Worm (Caenorhabditis elegans) whole organism, L2 larva: ENCODE data around the gene rpl-5.

ENCODE experiments used
- F13H6.1 ChIP-seq: sonication (generic microtip); optimal IDR thresholded peaks from 2 replicates; lab custom pipeline; 2016; ENCODE audit warnings: missing genetic modification characterization, missing compliant biosample characterization
- R02D3.7 ChIP-seq: fragments of 150-350 bp; optimal IDR thresholded peaks from 2 replicates; lab custom pipeline; 2014; ENCODE audit warnings: missing biosample characterization, missing genetic modification characterization
- Y55F3AM.14 ChIP-seq: fragments of 200-800 bp; sonication (Bioruptor generic); optimal IDR thresholded peaks from 2 replicates; lab custom pipeline; 2018; ENCODE audit warnings: mild to moderate bottlenecking, missing genetic modification characterization, missing compliant biosample characterization
- alr-1 ChIP-seq: fragments of 150-350 bp; optimal IDR thresholded peaks from 2 replicates; lab custom pipeline; 2014; ENCODE audit warnings: missing biosample characterization, missing genetic modification characterization
- aly-2 ChIP-seq: fragments of 150-350 bp; optimal IDR thresholded peaks from 2 replicates; lab custom pipeline; 2014; ENCODE audit warnings: missing biosample characterization, missing genetic modification characterization
- ama-1 ChIP-seq: fragments of 150-350 bp; optimal IDR thresholded peaks from 2 replicates; lab custom pipeline; 2018; ENCODE audit warnings: inconsistent platforms
- blmp-1 ChIP-seq: sonication (generic microtip); optimal IDR thresholded peaks from 2 replicates; lab custom pipeline; 2017; ENCODE audit warnings: missing genetic modification characterization, mild to moderate bottlenecking, missing compliant biosample characterization, antibody characterized with exemption, moderate library complexity; ENCODE audit not compliant: insufficient read depth
- ceh-16 ChIP-seq: fragments of 150-350 bp; optimal IDR thresholded peaks from 2 replicates; lab custom pipeline; 2014; ENCODE audit warnings: missing biosample characterization, missing genetic modification characterization
- ceh-82 ChIP-seq: fragments of 150-350 bp; optimal IDR thresholded peaks from 2 replicates; lab custom pipeline; 2014; ENCODE audit warnings: missing biosample characterization, missing genetic modification characterization
- crh-2 ChIP-seq: sonication (generic microtip); optimal IDR thresholded peaks from 2 replicates; lab custom pipeline; 2017; ENCODE audit warnings: missing biosample characterization, missing genetic modification characterization
- dmd-4 ChIP-seq: sonication (generic microtip); optimal IDR thresholded peaks from 2 replicates; lab custom pipeline; 2017; ENCODE audit warnings: missing biosample characterization, missing genetic modification characterization
- egl-27 ChIP-seq: sonication (generic microtip); optimal IDR thresholded peaks from 3 replicates; lab custom pipeline; 2017; ENCODE audit warnings: missing biosample characterization, missing genetic modification reagents, missing genetic modification characterization
- elt-3 ChIP-seq: sonication (generic microtip); optimal IDR thresholded peaks from 2 replicates; lab custom pipeline; 2017; ENCODE audit warnings: missing biosample characterization, missing genetic modification characterization
- gmeb-1 ChIP-seq: fragments of 150-350 bp; optimal IDR thresholded peaks from 2 replicates; lab custom pipeline; 2014; ENCODE audit warnings: missing biosample characterization, missing genetic modification characterization
- lin-11 ChIP-seq: fragments of 150-350 bp; sonication (generic microtip); optimal IDR thresholded peaks from 2 replicates; lab custom pipeline; 2014; ENCODE audit warnings: missing biosample characterization, missing genetic modification characterization, inconsistent platforms, mixed read lengths
- lin-39 ChIP-seq: fragments of 150-350 bp; optimal IDR thresholded peaks from 2 replicates; lab custom pipeline; 2014; ENCODE audit warnings: missing biosample characterization, missing genetic modification reagents, missing genetic modification characterization
- lsy-2 ChIP-seq, 2 experiments: fragments of 150-350 bp in 1 of 2; sonication (generic microtip) in 1 of 2; optimal IDR thresholded peaks; 2 replicates each; lab custom pipeline; 2014 to 2017; ENCODE audit warnings: missing biosample characterization in 2 of 2, missing genetic modification characterization in 2 of 2
- mbf-1 ChIP-seq: sonication (generic microtip); optimal IDR thresholded peaks from 2 replicates; lab custom pipeline; 2017; ENCODE audit warnings: missing biosample characterization, missing genetic modification characterization
- nhr-10 ChIP-seq: sonication (generic microtip); optimal IDR thresholded peaks from 2 replicates; lab custom pipeline; 2017; ENCODE audit warnings: missing biosample characterization, missing genetic modification characterization
- nhr-12 ChIP-seq: fragments of 150-350 bp; optimal IDR thresholded peaks from 2 replicates; lab custom pipeline; 2014; ENCODE audit warnings: missing biosample characterization, missing genetic modification characterization
- nhr-129 ChIP-seq: fragments of 150-350 bp; optimal IDR thresholded peaks from 2 replicates; lab custom pipeline; 2014; ENCODE audit warnings: missing biosample characterization, missing genetic modification characterization
- nhr-21 ChIP-seq: fragments of 150-350 bp; optimal IDR thresholded peaks from 2 replicates; lab custom pipeline; 2014; ENCODE audit warnings: missing biosample characterization, missing genetic modification characterization
- nhr-23 ChIP-seq: fragments of 150-350 bp; optimal IDR thresholded peaks from 2 replicates; lab custom pipeline; 2014; ENCODE audit warnings: missing biosample characterization, missing genetic modification reagents, missing genetic modification characterization
- nhr-237 ChIP-seq: fragments of 150-350 bp; optimal IDR thresholded peaks from 2 replicates; lab custom pipeline; 2014; ENCODE audit warnings: missing biosample characterization, missing genetic modification characterization
- nhr-25 ChIP-seq: fragments of 150-350 bp; sonication (generic microtip); optimal IDR thresholded peaks from 3 replicates; lab custom pipeline; 2014; ENCODE audit warnings: missing biosample characterization, missing genetic modification characterization
- nhr-6 ChIP-seq: fragments of 150-350 bp; optimal IDR thresholded peaks from 2 replicates; lab custom pipeline; 2014; ENCODE audit warnings: missing biosample characterization, missing genetic modification characterization
- nhr-77 ChIP-seq: fragments of 150-350 bp; optimal IDR thresholded peaks from 2 replicates; lab custom pipeline; 2014; ENCODE audit warnings: missing biosample characterization, missing genetic modification characterization
- peb-1 ChIP-seq: fragments of 150-350 bp; optimal IDR thresholded peaks from 2 replicates; lab custom pipeline; 2014; ENCODE audit warnings: missing biosample characterization, missing genetic modification characterization
- sem-4 ChIP-seq: fragments of 150-350 bp; optimal IDR thresholded peaks from 2 replicates; lab custom pipeline; 2014; ENCODE audit warnings: missing biosample characterization, missing genetic modification reagents, missing genetic modification characterization
- skn-1 ChIP-seq: sonication (generic microtip); optimal IDR thresholded peaks from 2 replicates; lab custom pipeline; 2017; ENCODE audit warnings: missing biosample characterization, missing genetic modification characterization
- sma-3 ChIP-seq: sonication (generic microtip); optimal IDR thresholded peaks from 2 replicates; lab custom pipeline; 2016; ENCODE audit warnings: missing genetic modification reagents, missing genetic modification characterization, missing compliant biosample characterization
- sma-9 ChIP-seq, 2 experiments: fragments of 150-350 bp in 1 of 2; sonication (generic microtip) in 1 of 2; optimal IDR thresholded peaks; 2 replicates each; lab custom pipeline; 2014 to 2016; ENCODE audit warnings: missing genetic modification characterization in 2 of 2, mild to moderate bottlenecking in 1 of 2, missing biosample characterization in 1 of 2, missing compliant biosample characterization in 1 of 2, missing genetic modification reagents in 1 of 2, moderate library complexity in 1 of 2
- snpc-4 ChIP-seq: fragments of 150-350 bp; optimal IDR thresholded peaks from 2 replicates; lab custom pipeline; 2014; ENCODE audit warnings: missing biosample characterization, missing genetic modification characterization
- unc-39 ChIP-seq: fragments of 150-350 bp; optimal IDR thresholded peaks from 2 replicates; lab custom pipeline; 2014; ENCODE audit warnings: missing biosample characterization, missing genetic modification characterization
- unc-55 ChIP-seq: fragments of 150-350 bp; sonication (generic microtip); optimal IDR thresholded peaks from 3 replicates; lab custom pipeline; 2014; ENCODE audit warnings: missing biosample characterization, missing genetic modification reagents, missing genetic modification characterization
- unc-62 ChIP-seq: fragments of 150-350 bp; optimal IDR thresholded peaks from 2 replicates; lab custom pipeline; 2014; ENCODE audit warnings: missing biosample characterization, missing genetic modification reagents, missing genetic modification characterization
- zag-1 ChIP-seq: fragments of 150-350 bp; optimal IDR thresholded peaks from 2 replicates; lab custom pipeline; 2014; ENCODE audit warnings: missing biosample characterization, missing genetic modification characterization
- ztf-1 ChIP-seq: fragments of 200-800 bp; sonication (Bioruptor generic); conservative IDR thresholded peaks from 2 replicates; pipeline ENCODE4 v1.3.6; 2022; ENCODE audit warnings: missing genetic modification characterization, missing compliant biosample characterization
- ztf-11 ChIP-seq: sonication (generic microtip); optimal IDR thresholded peaks from 2 replicates; lab custom pipeline; 2017; ENCODE audit warnings: missing biosample characterization, missing genetic modification characterization
- ztf-4 ChIP-seq: fragments of 150-350 bp; optimal IDR thresholded peaks from 2 replicates; lab custom pipeline; 2014; ENCODE audit warnings: missing biosample characterization, missing genetic modification characterization

rpl-5 gene

ce11 chrII:8590684-8591083 is 21.0 kb downstream of the rpl-5 start, which contains the start of gene aptf-4:
Gene aptf-4 (plus strand): TSS chrII:8590984.
- no peak for TF ChIP-seq lin-39 (tag; lab: Kevin White, UChicago)
- no peak for TF ChIP-seq zag-1
- no peak for TF ChIP-seq ceh-82 (tag; lab: Kevin White, UChicago)
- TF ChIP-seq unc-55 (GFP tag; lab: Kevin White, UChicago): peak; percentile 26
- TF ChIP-seq Y55F3AM.14 (GFP tag; lab: Kevin White, UChicago): no peak
- TF ChIP-seq aly-2 (tag; lab: Kevin White, UChicago): no peak
- no peak for TF ChIP-seq nhr-23 (tag; lab: Kevin White, UChicago)
- TF ChIP-seq, all 48 proteins: peak for 1

- TF ChIP-seq nhr-10 (tag; lab: Kevin White, UChicago) (no peak), peb-1 (no peak), gmeb-1 (tag; lab: Kevin White, UChicago) (no peak), lin-11 (tag; lab: Kevin White, UChicago) (no peak), sem-4 (no peak), aly-2 (tag; lab: Kevin White, UChicago) (no peak), crh-2 (tag; lab: Kevin White, UChicago) (no peak), ceh-82 (tag; lab: Kevin White, UChicago) (no peak), nhr-12 (no peak), egl-27 (tag; lab: Kevin White, UChicago) (no peak), nhr-129 (tag; lab: Kevin White, UChicago) (no peak), blmp-1 (tag; lab: Kevin White, UChicago) (no peak), skn-1 (tag; lab: Kevin White, UChicago) (no peak), mbf-1 (tag; lab: Kevin White, UChicago) (no peak), nhr-25 (tag; lab: Kevin White, UChicago) (no peak), nhr-21 (tag; lab: Kevin White, UChicago) (no peak), ztf-1 (no peak), F13H6.1 (no peak), ztf-4 (tag; lab: Kevin White, UChicago) (no peak)
Measured at ce11 chrII:8593840-8594625, 24.3 kb downstream of the rpl-5 start, which contains the start of gene aptf-3. Gene aptf-3 (plus strand): TSS chrII:8594190.

- TF ChIP-seq F13H6.1: no peak
- no peak for TF ChIP-seq nhr-23 (tag; lab: Kevin White, UChicago)
- TF ChIP-seq, all 48 proteins: peak for 0
Measured at ce11 chrII:8599214-8599613, 29.5 kb downstream of the rpl-5 start, which contains the start of gene F28C6.5. Gene F28C6.5 (plus strand): TSS chrII:8599514.

- no peak for TF ChIP-seq nhr-25 (tag; lab: Kevin White, UChicago)
- TF ChIP-seq nhr-237: no peak
- no peak for TF ChIP-seq nhr-10 (tag; lab: Kevin White, UChicago)
- no peak for TF ChIP-seq ztf-4 (tag; lab: Kevin White, UChicago)
- no peak for TF ChIP-seq F13H6.1
- no peak for TF ChIP-seq snpc-4 (tag; lab: Kevin White, UChicago)
- TF ChIP-seq dmd-4 (tag; lab: Kevin White, UChicago): no peak
- no peak for TF ChIP-seq elt-3 (tag; lab: Kevin White, UChicago)
- TF ChIP-seq ztf-1: no peak
- TF ChIP-seq nhr-21 (tag; lab: Kevin White, UChicago): no peak
- no peak for TF ChIP-seq ceh-16 (tag; lab: Kevin White, UChicago)
- no peak for TF ChIP-seq lsy-2 (tag; optimal IDR thresholded peaks at IDR 0.05; lab: Kevin White, UChicago)
- TF ChIP-seq unc-55 (GFP tag; lab: Kevin White, UChicago): no peak
- TF ChIP-seq gmeb-1 (tag; lab: Kevin White, UChicago): no peak
- no peak for TF ChIP-seq nhr-12
- no peak for TF ChIP-seq lin-11 (tag; lab: Kevin White, UChicago)
- TF ChIP-seq, all 48 proteins: peak for 0
Measured at ce11 chrII:8600165-8600564, 30.4 kb downstream of the rpl-5 start, which contains the start of gene pigg-1. Gene pigg-1 (minus strand): TSS chrII:8600265.

DNA sequence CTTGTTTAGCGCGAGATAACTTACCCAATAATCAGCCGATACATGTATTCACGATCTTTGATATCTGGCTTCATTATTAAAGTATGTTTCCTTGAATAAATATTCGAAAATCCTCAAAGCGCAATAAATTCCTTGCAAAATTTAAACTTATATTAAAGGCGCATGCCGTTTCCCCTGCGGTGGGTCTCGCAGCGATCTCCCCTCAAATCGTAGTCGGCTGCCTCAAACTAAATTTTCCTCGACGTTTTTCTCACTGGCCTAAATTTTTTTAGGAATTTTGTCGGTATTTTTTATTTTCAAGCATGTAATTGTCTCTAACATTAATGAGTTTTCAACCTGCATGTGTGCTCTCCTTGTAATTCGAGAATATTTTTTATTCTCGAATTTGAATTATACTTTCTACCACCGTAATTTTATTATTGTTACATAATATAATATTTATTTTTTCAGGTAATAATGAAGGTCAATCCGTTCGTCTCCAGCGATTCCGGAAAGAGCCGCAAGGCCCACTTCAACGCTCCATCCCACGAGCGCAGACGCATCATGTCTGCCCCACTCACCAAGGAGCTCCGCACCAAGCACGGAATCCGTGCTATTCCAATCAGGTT is 32.7 kb downstream of the rpl-5 start, which contains the start of the genes cpf-1 and rpl-26:
Gene cpf-1 (minus strand): TSS at position 104 of the 608 bp plus-strand sequence.
Gene rpl-26 (plus strand): TSS at position 449 of the 608 bp plus-strand sequence.
- no peak for TF ChIP-seq unc-62 (GFP tag; lab: Kevin White, UChicago)
- TF ChIP-seq nhr-10 (tag; lab: Kevin White, UChicago): no peak
- TF ChIP-seq snpc-4 (tag; lab: Kevin White, UChicago): peak; percentile 75
- TF ChIP-seq ceh-82 (tag; lab: Kevin White, UChicago): no peak
- no peak for TF ChIP-seq peb-1
- TF ChIP-seq ama-1 (lab: Kevin White, UChicago): no peak
- peak; percentile 4 for TF ChIP-seq sma-3
- TF ChIP-seq nhr-12: no peak
- peak; percentile 49 for TF ChIP-seq sem-4
- TF ChIP-seq ztf-11: no peak
- no peak for TF ChIP-seq aly-2 (tag; lab: Kevin White, UChicago)
- peak; percentile 24 for TF ChIP-seq sma-9 (GFP tag; optimal IDR thresholded peaks at IDR 0.05; lab: Kevin White, UChicago)
- TF ChIP-seq sma-9 (tag; optimal IDR thresholded peaks at IDR 0.05; lab: Kevin White, UChicago): no peak
- no peak for TF ChIP-seq nhr-77 (tag; lab: Kevin White, UChicago)
- TF ChIP-seq alr-1 (tag; lab: Kevin White, UChicago): no peak
- no peak for TF ChIP-seq nhr-6 (tag; lab: Kevin White, UChicago)
- no peak for TF ChIP-seq nhr-237
- no peak for TF ChIP-seq nhr-25 (tag; lab: Kevin White, UChicago)
- TF ChIP-seq lin-11 (tag; lab: Kevin White, UChicago): no peak
- TF ChIP-seq R02D3.7 (tag; lab: Kevin White, UChicago): no peak
- no peak for TF ChIP-seq blmp-1 (tag; lab: Kevin White, UChicago)
- TF ChIP-seq ztf-4 (tag; lab: Kevin White, UChicago): no peak
- TF ChIP-seq unc-39: no peak
